Fruit fly (Drosophila melanogaster) whole organism: ENCODE data around the gene Hml.

Source experiments
- Dll ChIP-seq: fragments of >200 bp; optimal IDR thresholded peaks from 2 replicates; lab custom pipeline; 2017
- EcR ChIP-seq, 2 experiments: fragments of >200 bp; optimal IDR thresholded peaks; 2 replicates each; lab custom pipeline; 2017; ENCODE audit warnings: missing biosample characterization in 2 of 2, missing genetic modification characterization in 2 of 2, missing genetic modification reagents in 2 of 2
- pan ChIP-seq: fragments of >200 bp; optimal IDR thresholded peaks from 2 replicates; lab custom pipeline; 2017
- psq ChIP-seq: fragments of >200 bp; optimal IDR thresholded peaks from 2 replicates; lab custom pipeline; 2017

DNA sequence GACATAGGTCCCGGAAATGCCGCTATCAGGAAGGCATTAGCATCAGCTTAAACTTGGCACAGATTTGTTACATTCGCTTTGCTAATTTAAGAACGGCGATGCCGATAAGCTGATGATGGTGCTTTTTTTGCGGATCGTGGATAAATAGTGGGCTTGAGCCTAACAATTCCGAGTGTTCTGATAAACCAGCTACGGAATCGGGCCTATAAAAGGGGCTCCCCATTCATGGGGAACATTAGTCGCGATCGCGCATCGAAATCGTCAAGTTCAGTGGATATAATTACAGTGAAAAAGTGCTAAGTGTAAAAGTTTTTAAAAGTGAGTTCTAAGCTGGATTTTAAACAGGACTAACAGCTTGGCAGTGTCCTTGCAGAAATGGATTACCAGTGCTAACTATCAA, at the start of gene Hml:
- TF ChIP-seq psq (lab: Kevin White, UChicago) = no peak
- TF ChIP-seq EcR (GFP tag; optimal IDR thresholded peaks at IDR 0.05; lab: Kevin White, UChicago) = no peak
- TF ChIP-seq pan (lab: Kevin White, UChicago) = no peak
- TF ChIP-seq Dll (lab: Kevin White, UChicago) = no peak
